Worm (Caenorhabditis elegans): ENCODE data around the gene srw-34.

- no peak for TF ChIP-seq nhr-11 (tag; optimal IDR thresholded peaks at IDR 0.05)
- no peak for TF ChIP-seq daf-19 (GFP tag; conservative IDR thresholded peaks at IDR 0.05)
- TF ChIP-seq daf-12 (tag; optimal IDR thresholded peaks at IDR 0.05), result no peak
- TF ChIP-seq zag-1 (tag; optimal IDR thresholded peaks at IDR 0.05), result no peak
- peak; percentile 36 for TF ChIP-seq lin-13 (GFP tag; optimal IDR thresholded peaks at IDR 0.05)
- TF ChIP-seq nhr-10 (tag; optimal IDR thresholded peaks at IDR 0.05), result no peak
- no peak for TF ChIP-seq ces-1 (GFP tag; optimal IDR thresholded peaks at IDR 0.05)
- no peak for TF ChIP-seq lin-39 (tag; optimal IDR thresholded peaks at IDR 0.05)
- no peak for TF ChIP-seq nhr-237 (tag; optimal IDR thresholded peaks at IDR 0.05)
- TF ChIP-seq ceh-20 (GFP tag; IDR thresholded peaks at IDR 0.05), result 0 out of 2 replicates have a peak, but pooled peaks have one; percentile 9
- no peak for TF ChIP-seq snpc-4 (tag; optimal IDR thresholded peaks at IDR 0.05)
Measured at ce11 chrV:16537908-16538446, 15.8 kb upstream of the srw-34 start, which contains the start of gene Y32B12B.2.

Measured in whole organism, L4 larva.